Fruit fly (Drosophila melanogaster): ENCODE measurements around the gene Srp54k.
A peak's percentile ranks its signal among the peaks of the same experiment; 100 is the strongest.

Gene Srp54k

dm6 chr3L:5139312-5139711 lies 13.2 kb upstream of the Srp54k start, which contains the start of the genes Tcs5 and CHMP2B (continued):
- TF ChIP-seq Abd-B (GFP tag; optimal IDR thresholded peaks at IDR 0.05) = peak; percentile 100
- peak; percentile 99 for TF ChIP-seq CG15601 (tag; optimal IDR thresholded peaks at IDR 0.05)
- TF ChIP-seq ash1 (GFP tag; optimal IDR thresholded peaks at IDR 0.05) = peak; percentile 97
- TF ChIP-seq hb (GFP tag; IDR thresholded peaks at IDR 0.05; ENCODE audit: partially characterized antibody) = no peak
- peak; percentile 100 for TF ChIP-seq tup (GFP tag; optimal IDR thresholded peaks at IDR 0.05)
- peak; percentile 99 for TF ChIP-seq nom (GFP tag; optimal IDR thresholded peaks at IDR 0.05)
- peak; percentile 100 for TF ChIP-seq Ravus (GFP tag; IDR thresholded peaks at IDR 0.05)
- no peak for TF ChIP-seq bbx (GFP tag; IDR thresholded peaks at IDR 0.05; ENCODE audit: partially characterized antibody)
- peak; percentile 100 for TF ChIP-seq ara (GFP tag; IDR thresholded peaks at IDR 0.05)
- TF ChIP-seq ATbp (GFP tag; optimal IDR thresholded peaks at IDR 0.05) = peak; percentile 99
- peak; percentile 100 for TF ChIP-seq zfh1 (GFP tag; IDR thresholded peaks at IDR 0.05)
- TF ChIP-seq CG11560 (tag; IDR thresholded peaks at IDR 0.05) = peak; percentile 97
- TF ChIP-seq ato (GFP tag; IDR thresholded peaks at IDR 0.05; ENCODE audit: partially characterized antibody) = no peak
- TF ChIP-seq CG12659 (GFP tag; optimal IDR thresholded peaks at IDR 0.05) = peak; percentile 100
- peak; percentile 98 for TF ChIP-seq gro (GFP tag; optimal IDR thresholded peaks at IDR 0.05)
- peak; percentile 98 for TF ChIP-seq fd102C (GFP tag; optimal IDR thresholded peaks at IDR 0.05)
- TF ChIP-seq esg (GFP tag; conservative IDR thresholded peaks at IDR 0.05) = peak; percentile 100
- TF ChIP-seq CG10147 (GFP tag; optimal IDR thresholded peaks at IDR 0.05) = peak; percentile 99
- peak; percentile 100 for TF ChIP-seq CG5953 (GFP tag; IDR thresholded peaks at IDR 0.05)
- no peak for TF ChIP-seq CG14860 (GFP tag; IDR thresholded peaks at IDR 0.05; ENCODE audit: partially characterized antibody)
- peak; percentile 99 for TF ChIP-seq CG4328 (GFP tag; optimal IDR thresholded peaks at IDR 0.05)
- peak; percentile 99 for TF ChIP-seq CG10543 (GFP tag; optimal IDR thresholded peaks at IDR 0.05)
- peak; percentile 100 for TF ChIP-seq CG11695 (GFP tag; IDR thresholded peaks at IDR 0.05)
- peak; percentile 99 for TF ChIP-seq fd64A (GFP tag; optimal IDR thresholded peaks at IDR 0.05)
- peak; percentile 98 for TF ChIP-seq run (tag; optimal IDR thresholded peaks at IDR 0.05)
- TF ChIP-seq chn (GFP tag; optimal IDR thresholded peaks at IDR 0.05) = peak; percentile 100
- peak; percentile 100 for TF ChIP-seq Hr3 (GFP tag; optimal IDR thresholded peaks at IDR 0.05)
- TF ChIP-seq z (GFP tag; IDR thresholded peaks at IDR 0.05) = peak; percentile 90
- peak; percentile 100 for TF ChIP-seq bab2 (GFP tag; optimal IDR thresholded peaks at IDR 0.05)
- TF ChIP-seq CG10209 (GFP tag; optimal IDR thresholded peaks at IDR 0.05) = peak; percentile 100
- peak; percentile 100 for TF ChIP-seq CG4854 (GFP tag; optimal IDR thresholded peaks at IDR 0.05)
- TF ChIP-seq bsh (GFP tag; optimal IDR thresholded peaks at IDR 0.05) = peak; percentile 99 to 100
- TF ChIP-seq al (GFP tag; IDR thresholded peaks at IDR 0.05) = peak; percentile 100
- peak; percentile 66 for TF ChIP-seq Dp (GFP tag; optimal IDR thresholded peaks at IDR 0.05)
- peak; percentile 100 for TF ChIP-seq Drgx (GFP tag; IDR thresholded peaks at IDR 0.05)
- peak; percentile 100 for TF ChIP-seq slbo (GFP tag; IDR thresholded peaks at IDR 0.05)
- TF ChIP-seq CG30431 (GFP tag; optimal IDR thresholded peaks at IDR 0.05) = peak; percentile 100
- TF ChIP-seq sens (GFP tag) = peak; percentile 100
- peak; percentile 86 for TF ChIP-seq Nf-YC (tag; optimal IDR thresholded peaks at IDR 0.05)
- TF ChIP-seq vfl (GFP tag; optimal IDR thresholded peaks at IDR 0.05) = peak; percentile 100
- peak; percentile 99 for TF ChIP-seq emc (GFP tag; optimal IDR thresholded peaks at IDR 0.05)
- TF ChIP-seq CG8089 (GFP tag; optimal IDR thresholded peaks at IDR 0.05) = peak; percentile 99
- peak; percentile 100 for TF ChIP-seq unpg (GFP tag; optimal IDR thresholded peaks at IDR 0.05)
- TF ChIP-seq CG18619 (GFP tag; optimal IDR thresholded peaks at IDR 0.05) = peak; percentile 100
- peak; percentile 99 for TF ChIP-seq jing (GFP tag; optimal IDR thresholded peaks at IDR 0.05)
- peak; percentile 99 for TF ChIP-seq HmgD (GFP tag; optimal IDR thresholded peaks at IDR 0.05)
- peak; percentile 100 for TF ChIP-seq CG10979 (tag; optimal IDR thresholded peaks at IDR 0.05)
- TF ChIP-seq ewg (GFP tag; optimal IDR thresholded peaks at IDR 0.05) = peak; percentile 99
- TF ChIP-seq CG1792 (GFP tag; optimal IDR thresholded peaks at IDR 0.05) = peak; percentile 98
- no peak for TF ChIP-seq HLHmδ (GFP tag; optimal IDR thresholded peaks at IDR 0.05)

Data from whole organism, embryonic.